Fruit fly (Drosophila melanogaster) whole organism, wandering third instar larva: ENCODE measurements around the gene CtBP.

Experiments used
- Abd-B ChIP-seq: fragments of >200 bp; optimal IDR thresholded peaks from 2 replicates; lab custom pipeline; 2017; ENCODE audit warnings: missing biosample characterization, missing genetic modification characterization
- CG32264 ChIP-seq: fragments of 200-800 bp; sonication (Bioruptor generic); optimal IDR thresholded peaks from 2 replicates; lab custom pipeline; 2016; ENCODE audit warnings: missing biosample characterization, missing genetic modification characterization
- CG9705 ChIP-seq: fragments of 200-800 bp; sonication (Bioruptor generic); optimal IDR thresholded peaks from 2 replicates; lab custom pipeline; 2018; ENCODE audit warnings: missing biosample characterization, mild to moderate bottlenecking, missing genetic modification characterization
- CrebA ChIP-seq: fragments of 200-800 bp; sonication (Bioruptor generic); optimal IDR thresholded peaks from 2 replicates; lab custom pipeline; 2016; ENCODE audit warnings: missing biosample characterization, mild to moderate bottlenecking, missing genetic modification characterization, borderline replicate concordance
- Dfd ChIP-seq: fragments of >200 bp; optimal IDR thresholded peaks from 2 replicates; lab custom pipeline; 2017; ENCODE audit warnings: missing biosample characterization, missing genetic modification characterization
- Dif ChIP-seq: fragments of 200-275, 200-300 bp; sonication (Bioruptor generic); optimal IDR thresholded peaks from 2 replicates; lab custom pipeline; 2018; ENCODE audit warnings: missing biosample characterization, missing genetic modification characterization; ENCODE audit not compliant: partially characterized antibody
- GATAd ChIP-seq: sonication (Bioruptor generic); optimal IDR thresholded peaks from 2 replicates; lab custom pipeline; 2016; ENCODE audit warnings: missing biosample characterization, missing genetic modification characterization
- HLH106 ChIP-seq: fragments of 200-800 bp; optimal IDR thresholded peaks from 3 replicates; lab custom pipeline; 2019; ENCODE audit warnings: missing biosample characterization, mild to moderate bottlenecking, missing genetic modification characterization, moderate library complexity
- Hnf4 ChIP-seq: fragments of 200-800 bp; sonication (Bioruptor generic); optimal IDR thresholded peaks from 2 replicates; lab custom pipeline; 2016; ENCODE audit warnings: missing biosample characterization, mild to moderate bottlenecking, missing genetic modification characterization
- Hr78 ChIP-seq: fragments of >200 bp; optimal IDR thresholded peaks from 2 replicates; lab custom pipeline; 2017; ENCODE audit warnings: missing biosample characterization, missing genetic modification characterization
- Hr83 ChIP-seq: fragments of 200-300 bp; sonication (Bioruptor generic); optimal IDR thresholded peaks from 2 replicates; lab custom pipeline; 2016; ENCODE audit warnings: missing biosample characterization, mild to moderate bottlenecking, missing genetic modification characterization, moderate library complexity; ENCODE audit not compliant: poor library complexity, severe bottlenecking
- Jra ChIP-seq: sonication (Bioruptor generic); optimal IDR thresholded peaks from 2 replicates; lab custom pipeline; 2016; ENCODE audit warnings: missing biosample characterization, missing genetic modification characterization
- Mio ChIP-seq: sonication (Bioruptor generic); optimal IDR thresholded peaks from 2 replicates; lab custom pipeline; 2016; ENCODE audit warnings: missing biosample characterization, missing genetic modification characterization
- Myc ChIP-seq: fragments of >200 bp; optimal IDR thresholded peaks from 2 replicates; lab custom pipeline; 2017
- N ChIP-seq: fragments of >200 bp; optimal IDR thresholded peaks from 2 replicates; lab custom pipeline; 2018; ENCODE audit warnings: missing biosample characterization, missing external identifiers, missing genetic modification characterization
- OdsH ChIP-seq: fragments of 200-800 bp; sonication (Bioruptor generic); optimal IDR thresholded peaks from 2 replicates; lab custom pipeline; 2016; ENCODE audit warnings: missing biosample characterization, mild to moderate bottlenecking, missing genetic modification characterization
- Rel ChIP-seq, 2 experiments: fragments of 200-800 bp; sonication (Bioruptor generic) in 1 of 2; optimal IDR thresholded peaks; 2 replicates in 1 of 2; 3 replicates in 1 of 2; lab custom pipeline; 2016 to 2019; ENCODE audit warnings: mild to moderate bottlenecking in 2 of 2, missing biosample characterization in 2 of 2, missing genetic modification characterization in 2 of 2, moderate library complexity in 1 of 2
- Sp1 ChIP-seq: fragments of 200-800 bp; sonication (Bioruptor generic); optimal IDR thresholded peaks from 3 replicates; lab custom pipeline; 2019; ENCODE audit warnings: missing biosample characterization, mild to moderate bottlenecking, missing genetic modification characterization, moderate library complexity
- Vsx2 ChIP-seq: fragments of 200-300, 225-300 bp; sonication (Bioruptor generic); optimal IDR thresholded peaks from 2 replicates; lab custom pipeline; 2018; ENCODE audit warnings: missing biosample characterization, missing genetic modification characterization; ENCODE audit not compliant: partially characterized antibody
- brk ChIP-seq: fragments of 200-800 bp; sonication (Bioruptor generic); optimal IDR thresholded peaks from 2 replicates; lab custom pipeline; 2016; ENCODE audit warnings: missing biosample characterization, mild to moderate bottlenecking, missing genetic modification characterization
- dmrt93B ChIP-seq: fragments of 200-800 bp; sonication (Bioruptor generic); optimal IDR thresholded peaks from 2 replicates; lab custom pipeline; 2018; ENCODE audit warnings: missing biosample characterization, mild to moderate bottlenecking, missing genetic modification characterization
- dsf ChIP-seq: sonication (Bioruptor generic); optimal IDR thresholded peaks from 2 replicates; lab custom pipeline; 2016; ENCODE audit warnings: missing biosample characterization, missing genetic modification characterization, borderline replicate concordance
- ey ChIP-seq: fragments of 200-800 bp; sonication (Bioruptor generic); optimal IDR thresholded peaks from 2 replicates; lab custom pipeline; 2016; ENCODE audit warnings: missing biosample characterization, missing genetic modification characterization
- foxo ChIP-seq, 2 experiments: fragments of 200-800 bp; sonication (Bioruptor generic); optimal IDR thresholded peaks; 2 replicates in 1 of 2; 3 replicates in 1 of 2; lab custom pipeline; 2016 to 2017; ENCODE audit warnings: missing biosample characterization in 2 of 2, missing genetic modification characterization in 2 of 2
- fru ChIP-seq: fragments of 200-800 bp; sonication (Bioruptor generic); optimal IDR thresholded peaks from 3 replicates; lab custom pipeline; 2016; ENCODE audit warnings: missing biosample characterization, mild to moderate bottlenecking, missing genetic modification characterization
- jim ChIP-seq: fragments of 175-275, 200-325 bp; sonication (Bioruptor generic); optimal IDR thresholded peaks from 2 replicates; lab custom pipeline; 2016; ENCODE audit warnings: missing biosample characterization, mild to moderate bottlenecking, missing genetic modification characterization
- lola ChIP-seq: fragments of >200 bp; optimal IDR thresholded peaks from 2 replicates; lab custom pipeline; 2017; ENCODE audit warnings: missing biosample characterization, missing genetic modification characterization
- pan ChIP-seq: fragments of >200 bp; optimal IDR thresholded peaks from 2 replicates; lab custom pipeline; 2017
- psq ChIP-seq: fragments of 200-800 bp; sonication (Bioruptor generic); optimal IDR thresholded peaks from 3 replicates; lab custom pipeline; 2017; ENCODE audit warnings: missing biosample characterization, mild to moderate bottlenecking, missing genetic modification characterization, moderate library complexity
- rgr ChIP-seq: fragments of 200-800 bp; sonication (Bioruptor generic); optimal IDR thresholded peaks from 3 replicates; lab custom pipeline; 2016; ENCODE audit warnings: missing biosample characterization, mild to moderate bottlenecking, missing genetic modification characterization
- sage ChIP-seq: fragments of 200-800 bp; sonication (Bioruptor generic); optimal IDR thresholded peaks from 2 replicates; lab custom pipeline; 2016; ENCODE audit warnings: missing biosample characterization, mild to moderate bottlenecking, missing genetic modification characterization
- sv ChIP-seq: fragments of 200-800 bp; sonication (Bioruptor generic); optimal IDR thresholded peaks from 3 replicates; lab custom pipeline; 2016; ENCODE audit warnings: missing biosample characterization, missing genetic modification characterization
- tai ChIP-seq: sonication (Bioruptor generic); optimal IDR thresholded peaks from 2 replicates; lab custom pipeline; 2016; ENCODE audit warnings: missing biosample characterization, missing genetic modification characterization

The CtBP gene

dm6 chr3R:12972106-12972505 lies 39.3 kb upstream of the CtBP start:
- TF ChIP-seq Rel (GFP tag; optimal IDR thresholded peaks at IDR 0.05; lab: Kevin White, UChicago) (no peak), Rel (tag; optimal IDR thresholded peaks at IDR 0.05; lab: Kevin White, UChicago) (no peak), Sp1 (GFP tag; lab: Kevin White, UChicago) (no peak), brk (GFP tag; lab: Kevin White, UChicago) (no peak), HLH106 (tag; lab: Kevin White, UChicago) (no peak), dmrt93B (GFP tag; lab: Kevin White, UChicago) (no peak), GATAd (GFP tag; lab: Kevin White, UChicago) (no peak), fru (no peak), psq (GFP tag; lab: Kevin White, UChicago) (no peak), tai (GFP tag; lab: Kevin White, UChicago) (no peak), Hr78 (GFP tag; lab: Kevin White, UChicago) (no peak), Jra (GFP tag; lab: Kevin White, UChicago) (no peak), foxo (GFP tag; optimal IDR thresholded peaks at IDR 0.05; lab: Kevin White, UChicago) (no peak), Abd-B (GFP tag; lab: Kevin White, UChicago) (no peak), CrebA (GFP tag; lab: Kevin White, UChicago) (no peak), sage (GFP tag; lab: Kevin White, UChicago) (no peak)

- no peak for TF ChIP-seq ey
- no peak for TF ChIP-seq Hr83
- TF ChIP-seq sage (GFP tag; lab: Kevin White, UChicago) = no peak
- TF ChIP-seq fru = peak; percentile 33
- no peak for TF ChIP-seq tai (GFP tag; lab: Kevin White, UChicago)
- TF ChIP-seq CG32264 (GFP tag; lab: Kevin White, UChicago) = no peak
- no peak for TF ChIP-seq Hnf4 (GFP tag; lab: Kevin White, UChicago)
- TF ChIP-seq jim (GFP tag; lab: Kevin White, UChicago) = no peak
- no peak for TF ChIP-seq sv (GFP tag; lab: Kevin White, UChicago)
- TF ChIP-seq lola (GFP tag; lab: Kevin White, UChicago) = no peak
- peak; percentile 47 for TF ChIP-seq OdsH (GFP tag; lab: Kevin White, UChicago)
- peak in 1 of 2 experiments; percentile 53 for TF ChIP-seq foxo (GFP tag; optimal IDR thresholded peaks at IDR 0.05; lab: Kevin White, UChicago)
- TF ChIP-seq psq (GFP tag; lab: Kevin White, UChicago) = peak; percentile 23
- TF ChIP-seq rgr = peak; percentile 1
- no peak for TF ChIP-seq Mio (GFP tag; lab: Kevin White, UChicago)
- TF ChIP-seq Dif (GFP tag; lab: Kevin White, UChicago) = peak; percentile 26
- TF ChIP-seq, all 38 proteins: peak for 6
These were observed 37.0 kb upstream of the CtBP start for dm6 chr3R:12974447-12974846.

- no peak for TF ChIP-seq psq (GFP tag; lab: Kevin White, UChicago)
- TF ChIP-seq Dfd (GFP tag; lab: Kevin White, UChicago) = peak; percentile 95
These were observed 36.2 kb upstream of the CtBP start for dm6 chr3R:12975223-12975622.

dm6 chr3R:12977371-12978050 lies 33.9 kb upstream of the CtBP start, which contains the start of the genes CG7381 and CG7091:
CG7381 (minus strand) TSS chr3R:12977471.
CG7091 (plus strand) TSS chr3R:12978000.
- TF ChIP-seq foxo (GFP tag; optimal IDR thresholded peaks at IDR 0.05; lab: Kevin White, UChicago) (no peak), Myc (no peak), sage (GFP tag; lab: Kevin White, UChicago) (no peak), dsf (GFP tag; lab: Kevin White, UChicago) (no peak), fru (no peak), pan (lab: Kevin White, UChicago) (no peak), Jra (GFP tag; lab: Kevin White, UChicago) (no peak), Vsx2 (no peak), CG9705 (GFP tag; lab: Kevin White, UChicago) (no peak), Hnf4 (GFP tag; lab: Kevin White, UChicago) (no peak), ey (no peak), N (GFP tag; lab: Kevin White, UChicago) (no peak), CrebA (GFP tag; lab: Kevin White, UChicago) (no peak), Mio (GFP tag; lab: Kevin White, UChicago) (no peak)
